Worm (Caenorhabditis elegans): ENCODE data around the gene sams-5.
A peak's percentile ranks its signal among the peaks of the same experiment; 100 is the strongest.

The sams-5 gene

DNA sequence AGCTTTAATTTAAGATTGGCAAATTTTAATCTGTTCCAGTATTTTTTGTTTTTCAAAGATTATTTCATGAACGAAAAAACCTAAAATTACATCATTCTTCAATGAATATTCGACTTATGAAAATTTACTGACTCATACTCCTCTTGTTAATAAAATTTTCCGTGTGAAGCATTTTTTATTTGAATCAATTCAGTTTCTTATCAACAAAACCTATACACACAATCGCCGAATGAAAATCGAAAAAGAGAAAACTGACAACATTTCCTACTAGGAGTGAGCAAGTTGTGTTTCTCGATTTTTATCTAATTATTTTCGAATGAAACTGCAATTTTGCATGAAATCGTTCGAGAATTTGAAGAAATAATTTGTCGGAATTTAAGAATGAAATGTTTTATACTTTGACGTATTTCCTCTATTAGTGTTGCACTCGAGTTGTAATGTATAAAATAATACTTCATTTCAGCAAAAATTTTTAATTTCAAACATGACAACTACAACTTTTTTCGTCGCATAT is 48.7 kb downstream of the sams-5 start, which contains the start of gene F58F9.4:
Gene F58F9.4 (plus strand): TSS at position 464 of the 514 bp plus-strand sequence.
- no peak for TF ChIP-seq F39B2.1 (GFP tag; IDR thresholded peaks at IDR 0.05)
- TF ChIP-seq attf-6 (GFP tag; IDR thresholded peaks at IDR 0.05): no peak
- no peak for TF ChIP-seq snpc-1.3 (tag; optimal IDR thresholded peaks at IDR 0.05; ENCODE audit: insufficient read depth)
- TF ChIP-seq nhr-80 (tag; optimal IDR thresholded peaks at IDR 0.05): peak; percentile 37

DNA sequence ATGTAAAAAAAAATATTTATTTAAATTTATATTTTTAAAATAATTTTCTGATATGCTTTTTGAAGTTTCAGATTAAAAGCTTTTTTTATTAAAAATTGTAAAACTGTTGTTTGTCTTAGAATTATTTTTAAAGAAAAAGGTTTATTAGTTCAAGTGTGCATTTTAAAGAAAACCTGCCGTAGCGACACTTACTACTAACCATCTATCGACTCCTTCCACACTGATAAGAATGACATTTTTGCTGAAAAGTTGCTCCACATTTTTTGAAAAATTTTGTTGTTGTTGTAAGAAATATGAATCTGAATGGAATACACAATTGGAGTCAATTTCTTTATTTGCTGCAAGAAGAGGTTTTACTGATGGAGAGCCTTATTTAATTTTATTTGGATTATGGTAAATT is 51.3 kb downstream of the sams-5 start, which contains the start of gene C49A9.1:
Gene C49A9.1 (plus strand): TSS at position 217 of the 400 bp plus-strand sequence.
- no peak for TF ChIP-seq hmg-1.2 (GFP tag; IDR thresholded peaks at IDR 0.05)
- TF ChIP-seq nhr-80 (tag; optimal IDR thresholded peaks at IDR 0.05): peak; percentile 19

Data from whole organism, young adult.